Fruit fly (Drosophila melanogaster) whole organism, pupa: ENCODE data around the gene Irk3.

Experiments
- CG12605 ChIP-seq: fragments of 200-800 bp; sonication (Bioruptor generic); IDR thresholded peaks from 2 replicates; pipeline ENCODE4 v1.3.6; 2022; ENCODE audit warnings: missing biosample characterization, missing genetic modification characterization
- CG13204 ChIP-seq: fragments of 200-800 bp; sonication (Bioruptor generic); optimal IDR thresholded peaks from 2 replicates; lab custom pipeline; 2018; ENCODE audit warnings: missing biosample characterization, mild to moderate bottlenecking, missing genetic modification characterization, moderate library complexity
- CG14655 ChIP-seq: fragments of 200-800 bp; sonication (Bioruptor generic); optimal IDR thresholded peaks from 3 replicates; lab custom pipeline; 2017; ENCODE audit warnings: mild to moderate bottlenecking, missing biosample characterization, missing genetic modification reagents, missing genetic modification characterization
- CG34367 ChIP-seq: fragments of 200-800 bp; sonication (Bioruptor generic); optimal IDR thresholded peaks from 2 replicates; lab custom pipeline; 2018; ENCODE audit warnings: missing biosample characterization, mild to moderate bottlenecking, missing genetic modification characterization
- CG8159 ChIP-seq: fragments of 200-800 bp; sonication (Bioruptor generic); optimal IDR thresholded peaks from 3 replicates; lab custom pipeline; 2018; ENCODE audit warnings: missing biosample characterization, mild to moderate bottlenecking, missing genetic modification characterization, moderate library complexity
- CG8301 ChIP-seq: fragments of 200-800 bp; sonication (Bioruptor generic); optimal IDR thresholded peaks from 2 replicates; lab custom pipeline; 2018; ENCODE audit warnings: missing biosample characterization, mild to moderate bottlenecking, missing genetic modification characterization
- D1 ChIP-seq: fragments of 200-800 bp; sonication (Bioruptor generic); optimal IDR thresholded peaks from 2 replicates; lab custom pipeline; 2018; ENCODE audit warnings: missing biosample characterization, mild to moderate bottlenecking, missing genetic modification characterization, moderate library complexity
- Ets98B ChIP-seq: fragments of 200-800 bp; sonication (Bioruptor generic); IDR thresholded peaks from 2 replicates; pipeline ENCODE4 v1.3.6; 2022; ENCODE audit warnings: missing biosample characterization, missing genetic modification characterization
- Pif1A ChIP-seq: fragments of 200-800 bp; sonication (Bioruptor generic); optimal IDR thresholded peaks from 3 replicates; lab custom pipeline; 2016; ENCODE audit warnings: missing biosample characterization, missing genetic modification characterization
- gl ChIP-seq: fragments of 200-800 bp; sonication (Bioruptor generic); optimal IDR thresholded peaks from 2 replicates; lab custom pipeline; 2018; ENCODE audit warnings: missing biosample characterization, mild to moderate bottlenecking, missing genetic modification characterization
- rn ChIP-seq: fragments of 200-800 bp; sonication (Bioruptor generic); IDR thresholded peaks from 2 replicates; pipeline ENCODE4 v1.3.6; 2022; ENCODE audit warnings: missing biosample characterization, missing genetic modification characterization

DNA sequence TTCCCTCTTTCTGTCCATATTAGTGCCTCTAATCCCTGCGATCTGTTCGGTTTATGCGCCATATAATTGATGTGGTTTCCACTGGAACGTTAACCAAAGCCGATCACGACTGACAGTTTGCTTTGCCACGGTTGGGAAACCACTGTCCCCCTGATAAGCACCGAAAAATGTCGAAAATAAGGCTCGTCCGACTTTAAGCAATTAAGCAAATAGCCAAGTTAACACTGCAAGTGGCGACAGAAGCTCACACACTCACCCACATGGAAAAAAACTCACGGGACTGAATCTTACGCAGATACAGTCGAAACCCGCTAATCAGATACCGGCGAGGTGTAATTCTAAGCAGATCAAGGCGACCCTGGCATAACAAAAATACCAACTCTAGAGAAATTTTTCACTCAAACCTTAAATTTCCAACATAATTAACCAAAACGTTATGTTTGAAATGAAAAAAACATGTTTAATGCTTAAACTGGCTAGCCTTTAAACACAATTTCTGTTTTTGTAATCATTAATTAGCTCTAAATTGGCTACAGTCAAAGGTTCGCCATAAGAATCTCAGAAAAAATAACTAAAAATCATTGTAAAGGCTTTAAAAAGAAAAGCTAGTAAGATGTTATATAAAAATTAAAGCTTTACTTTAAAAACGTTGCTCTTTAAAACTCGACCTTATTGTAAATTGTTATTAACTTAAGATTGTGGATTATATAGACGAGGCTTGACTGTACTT, 35.5 kb downstream of the Irk3 start:
- TF ChIP-seq CG13204 (GFP tag; lab: Kevin White, UChicago) (no peak), rn (GFP tag; lab: Robert Waterston, UW) (no peak), Pif1A (GFP tag; lab: Kevin White, UChicago) (no peak), CG12605 (GFP tag; lab: Robert Waterston, UW) (no peak), D1 (tag; lab: Kevin White, UChicago) (no peak), gl (tag; lab: Kevin White, UChicago) (no peak), CG34367 (tag; lab: Kevin White, UChicago) (no peak), CG14655 (GFP tag; lab: Kevin White, UChicago) (no peak), CG8159 (no peak), Ets98B (no peak), CG8301 (tag; lab: Kevin White, UChicago) (no peak)
